Worm (Caenorhabditis elegans) whole organism, L4 larva: Measurements from ENCODE around the gene F37C12.14.

Experiments
- D1046.2 ChIP-seq: fragments of 200-800 bp; sonication (Bioruptor generic); IDR thresholded peaks from 2 replicates; pipeline ENCODE4 v1.3.6; 2022; ENCODE audit warnings: missing genetic modification characterization, missing compliant biosample characterization
- F10B5.3 ChIP-seq: sonication (generic microtip); optimal IDR thresholded peaks from 2 replicates; lab custom pipeline; 2016; ENCODE audit warnings: mild to moderate bottlenecking, missing genetic modification characterization, missing compliant biosample characterization
- F26F4.8 ChIP-seq: fragments of 200-800 bp; sonication (Bioruptor generic); conservative IDR thresholded peaks from 2 replicates; pipeline ENCODE4 v1.3.6; 2022; ENCODE audit warnings: missing genetic modification characterization, missing compliant biosample characterization
- F49E8.2 ChIP-seq: sonication (generic microtip); optimal IDR thresholded peaks from 2 replicates; lab custom pipeline; 2016; ENCODE audit warnings: missing compliant biosample characterization, mild to moderate bottlenecking, missing genetic modification characterization, borderline replicate concordance
- Y48G9A.11 ChIP-seq: fragments of 200-800 bp; sonication (Bioruptor generic); IDR thresholded peaks from 2 replicates; pipeline ENCODE4 v1.3.6; 2022; ENCODE audit warnings: missing genetic modification reagents, missing genetic modification characterization, missing compliant biosample characterization
- ZK337.2 ChIP-seq: fragments of 200-800 bp; sonication (Bioruptor generic); IDR thresholded peaks from 2 replicates; pipeline ENCODE4 v1.3.6; 2022; ENCODE audit warnings: missing genetic modification reagents, missing genetic modification characterization, missing compliant biosample characterization
- attf-4 ChIP-seq: sonication (generic microtip); optimal IDR thresholded peaks from 3 replicates; lab custom pipeline; 2017; ENCODE audit warnings: missing biosample characterization, missing genetic modification characterization
- ceh-32 ChIP-seq: sonication (generic microtip); optimal IDR thresholded peaks from 2 replicates; lab custom pipeline; 2016; ENCODE audit warnings: mild to moderate bottlenecking, missing genetic modification characterization, missing compliant biosample characterization; ENCODE audit not compliant: poor library complexity
- ceh-44 ChIP-seq: fragments of 200-800 bp; sonication (Bioruptor generic); IDR thresholded peaks from 2 replicates; pipeline ENCODE4 v1.3.6; 2022; ENCODE audit warnings: missing genetic modification reagents, missing genetic modification characterization, missing compliant biosample characterization
- ctbp-1 ChIP-seq: fragments of 200-800 bp; sonication (Bioruptor generic); IDR thresholded peaks from 2 replicates; pipeline ENCODE4 v1.3.6; 2022; ENCODE audit warnings: missing genetic modification reagents, missing genetic modification characterization, missing compliant biosample characterization
- daf-12 ChIP-seq: fragments of 150-350 bp; optimal IDR thresholded peaks from 2 replicates; lab custom pipeline; 2014; ENCODE audit warnings: missing biosample characterization, missing genetic modification reagents, missing genetic modification characterization
- daf-16 ChIP-seq, 3 experiments: sonication (generic microtip); optimal IDR thresholded peaks; 2 replicates each; lab custom pipeline; 2016 to 2017; ENCODE audit warnings: missing genetic modification characterization in 3 of 3, missing genetic modification reagents in 3 of 3, mild to moderate bottlenecking in 2 of 3, missing compliant biosample characterization in 2 of 3, missing biosample characterization in 1 of 3, moderate library complexity in 1 of 3
- dmd-9 ChIP-seq: fragments of 200-800 bp; sonication (Bioruptor generic); IDR thresholded peaks from 2 replicates; pipeline ENCODE4 v1.3.6; 2022; ENCODE audit warnings: missing genetic modification reagents, missing genetic modification characterization, missing compliant biosample characterization
- dpl-1 ChIP-seq: fragments of 150-350 bp; optimal IDR thresholded peaks from 2 replicates; lab custom pipeline; 2014; ENCODE audit warnings: missing biosample characterization, missing genetic modification reagents, missing genetic modification characterization
- hlh-11 ChIP-seq: fragments of 200-800 bp; sonication (Bioruptor generic); optimal IDR thresholded peaks from 2 replicates; lab custom pipeline; 2018; ENCODE audit warnings: mild to moderate bottlenecking, missing genetic modification characterization, missing compliant biosample characterization
- hmg-1.1 ChIP-seq: fragments of 200-800 bp; sonication (Bioruptor generic); IDR thresholded peaks from 2 replicates; pipeline ENCODE4 v1.3.6; 2022; ENCODE audit warnings: missing genetic modification reagents, missing genetic modification characterization, missing compliant biosample characterization
- lin-1 ChIP-seq: fragments of 200-800 bp; sonication (Bioruptor generic); IDR thresholded peaks from 2 replicates; pipeline ENCODE4 v1.3.6; 2022; ENCODE audit warnings: missing genetic modification reagents, missing genetic modification characterization, missing compliant biosample characterization
- lin-13 ChIP-seq: fragments of 150-350 bp; optimal IDR thresholded peaks from 2 replicates; lab custom pipeline; 2014; ENCODE audit warnings: missing biosample characterization, missing genetic modification reagents, missing genetic modification characterization
- lin-29 ChIP-seq: fragments of 200-800 bp; sonication (Bioruptor generic); IDR thresholded peaks from 2 replicates; pipeline ENCODE4 v1.3.6; 2022; ENCODE audit warnings: missing genetic modification reagents, missing genetic modification characterization, missing compliant biosample characterization
- lir-3 ChIP-seq: sonication (generic microtip); optimal IDR thresholded peaks from 2 replicates; lab custom pipeline; 2016; ENCODE audit warnings: mild to moderate bottlenecking, missing genetic modification characterization, missing compliant biosample characterization
- mdl-1 ChIP-seq, 2 experiments: fragments of 150-350 bp in 1 of 2; sonication (generic microtip) in 1 of 2; optimal IDR thresholded peaks; 2 replicates each; lab custom pipeline; 2014 to 2017; ENCODE audit warnings: missing biosample characterization in 2 of 2, missing genetic modification characterization in 2 of 2
- mdt-29 ChIP-seq: fragments of 200-800 bp; sonication (Bioruptor generic); IDR thresholded peaks from 2 replicates; pipeline ENCODE4 v1.3.6; 2022; ENCODE audit warnings: missing genetic modification reagents, missing genetic modification characterization, missing compliant biosample characterization
- mep-1 ChIP-seq: fragments of 150-350 bp; sonication (generic microtip); optimal IDR thresholded peaks from 3 replicates; lab custom pipeline; 2014; ENCODE audit warnings: missing biosample characterization, missing genetic modification characterization
- mes-2 ChIP-seq: sonication (generic microtip); optimal IDR thresholded peaks from 2 replicates; lab custom pipeline; 2016; ENCODE audit warnings: missing genotype, mild to moderate bottlenecking, missing genetic modification characterization, missing compliant biosample characterization; ENCODE audit not compliant: poor library complexity, severe bottlenecking
- nhr-237 ChIP-seq: sonication (generic microtip); optimal IDR thresholded peaks from 2 replicates; lab custom pipeline; 2017; ENCODE audit warnings: missing biosample characterization, missing genetic modification characterization
- nhr-6 ChIP-seq: fragments of 150-350 bp; optimal IDR thresholded peaks from 2 replicates; lab custom pipeline; 2014; ENCODE audit warnings: missing biosample characterization, missing genetic modification characterization
- nhr-77 ChIP-seq: fragments of 150-350 bp; optimal IDR thresholded peaks from 2 replicates; lab custom pipeline; 2014; ENCODE audit warnings: missing biosample characterization, missing genetic modification characterization
- php-3 ChIP-seq: fragments of 200-800 bp; sonication (Bioruptor generic); IDR thresholded peaks from 2 replicates; pipeline ENCODE4 v1.3.6; 2022; ENCODE audit warnings: missing genetic modification reagents, missing genetic modification characterization, missing compliant biosample characterization
- pqm-1 ChIP-seq: sonication (generic microtip); optimal IDR thresholded peaks from 2 replicates; lab custom pipeline; 2017; ENCODE audit warnings: missing biosample characterization, missing genetic modification characterization
- rbr-2 ChIP-seq: sonication (generic microtip); optimal IDR thresholded peaks from 2 replicates; lab custom pipeline; 2016; ENCODE audit warnings: missing genotype, missing genetic modification characterization, missing compliant biosample characterization
- set-16 ChIP-seq: fragments of 200-800 bp; sonication (Bioruptor generic); IDR thresholded peaks from 2 replicates; pipeline ENCODE4 v1.3.6; 2022; ENCODE audit warnings: missing genetic modification reagents, missing genetic modification characterization, missing compliant biosample characterization
- skn-1 ChIP-seq: fragments of 150-350 bp; optimal IDR thresholded peaks from 2 replicates; lab custom pipeline; 2014; ENCODE audit warnings: missing biosample characterization, missing genetic modification characterization
- snpc-4 ChIP-seq: fragments of 150-350 bp; optimal IDR thresholded peaks from 2 replicates; lab custom pipeline; 2014; ENCODE audit warnings: missing biosample characterization, missing genetic modification characterization
- spr-3 ChIP-seq: fragments of 200-800 bp; sonication (Bioruptor generic); optimal IDR thresholded peaks from 2 replicates; lab custom pipeline; 2018; ENCODE audit warnings: mild to moderate bottlenecking, missing genetic modification characterization, missing compliant biosample characterization
- tag-97 ChIP-seq: fragments of 200-800 bp; sonication (Bioruptor generic); IDR thresholded peaks from 2 replicates; pipeline ENCODE4 v1.3.6; 2022; ENCODE audit warnings: missing genetic modification characterization, missing compliant biosample characterization
- tra-1 ChIP-seq: fragments of 200-800 bp; sonication (Bioruptor generic); IDR thresholded peaks from 2 replicates; pipeline ENCODE4 v1.3.6; 2022; ENCODE audit warnings: missing genetic modification reagents, missing genetic modification characterization, missing compliant biosample characterization
- zfp-3 ChIP-seq: fragments of 200-800 bp; sonication (Bioruptor generic); conservative IDR thresholded peaks from 2 replicates; pipeline ENCODE4 v1.3.6; 2022; ENCODE audit warnings: missing genetic modification reagents, missing genetic modification characterization, missing compliant biosample characterization
- ztf-7 ChIP-seq: fragments of 150-350 bp; optimal IDR thresholded peaks from 2 replicates; lab custom pipeline; 2014; ENCODE audit warnings: missing biosample characterization, missing genetic modification characterization

The F37C12.14 gene

DNA sequence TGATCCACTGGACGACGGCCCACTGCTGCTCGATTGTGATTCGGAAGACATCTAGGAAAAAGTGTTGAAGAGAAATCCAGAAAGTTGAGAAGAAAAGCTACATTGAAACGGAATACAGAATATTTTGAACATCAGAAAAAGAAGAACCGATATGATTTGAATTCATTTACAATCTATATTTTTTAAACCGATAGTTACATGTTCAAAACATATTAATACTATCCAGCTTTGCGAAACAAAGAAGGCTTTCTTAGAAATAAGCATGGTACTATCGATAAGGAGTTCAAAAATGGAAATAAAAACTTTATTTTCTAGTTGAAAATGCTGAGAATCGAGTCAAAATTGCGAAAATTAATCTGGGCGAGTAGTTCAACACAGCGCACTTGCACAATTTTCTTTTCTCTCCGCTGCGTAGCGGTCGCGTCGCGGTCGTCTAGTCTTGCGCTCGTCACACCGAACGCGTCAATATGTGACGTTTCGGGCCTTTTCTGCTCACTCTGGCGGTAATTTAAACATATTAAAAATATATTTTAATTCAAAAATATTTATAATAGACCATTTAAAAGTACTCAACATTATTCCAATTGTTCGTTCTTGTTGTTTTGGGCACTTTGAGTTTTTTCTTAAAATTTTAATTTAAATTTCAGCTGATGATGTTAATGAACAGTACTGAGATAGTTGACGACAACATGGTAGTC, 23.2 kb downstream of the F37C12.14 start, which contains the start of the genes syf-2 and K04G7.1 (continued):
- no peak for TF ChIP-seq snpc-4 (tag; lab: Kevin White, UChicago)
- no peak for TF ChIP-seq skn-1 (tag; lab: Kevin White, UChicago)
- TF ChIP-seq ceh-44 (GFP tag; lab: Robert Waterston, UW) = no peak
- TF ChIP-seq lin-13 (GFP tag; lab: Kevin White, UChicago) = peak; percentile 98
- TF ChIP-seq mes-2 (tag; lab: Kevin White, UChicago) = peak; percentile 91
- 0 out of 2 replicates have a peak, but pooled peaks have one; percentile 37 for TF ChIP-seq Y48G9A.11
- TF ChIP-seq daf-16 (GFP tag; optimal IDR thresholded peaks at IDR 0.05; lab: Kevin White, UChicago) = peak; percentile 14 to 26
- peak; percentile 65 for TF ChIP-seq daf-16 (tag; optimal IDR thresholded peaks at IDR 0.05; lab: Kevin White, UChicago)
- TF ChIP-seq php-3 = no peak
- TF ChIP-seq attf-4 (tag; lab: Kevin White, UChicago) = no peak
- TF ChIP-seq lir-3 = no peak
- no peak for TF ChIP-seq pqm-1 (tag; lab: Kevin White, UChicago)
- TF ChIP-seq F49E8.2 (tag; lab: Kevin White, UChicago) = peak; percentile 6
- 0 out of 2 replicates have a peak, but pooled peaks have one; percentile 57 for TF ChIP-seq tra-1 (GFP tag; lab: Robert Waterston, UW)
- TF ChIP-seq nhr-6 (tag; lab: Kevin White, UChicago) = peak; percentile 78
- peak; percentile 95 for TF ChIP-seq dpl-1 (GFP tag; lab: Kevin White, UChicago)
- peak; percentile 91 for TF ChIP-seq hlh-11 (tag; lab: Kevin White, UChicago)
- peak; percentile 35; the same call in 1 of the 2 replicates for TF ChIP-seq D1046.2 (GFP tag; lab: Robert Waterston, UW)
- no peak for TF ChIP-seq ZK337.2 (GFP tag; lab: Robert Waterston, UW)
- no peak for TF ChIP-seq F26F4.8 (GFP tag; lab: Robert Waterston, UW)
- peak; percentile 17 for TF ChIP-seq ztf-7 (tag; lab: Kevin White, UChicago)
- TF ChIP-seq ceh-32 (tag; lab: Kevin White, UChicago) = no peak
- no peak for TF ChIP-seq F10B5.3
- peak; percentile 92 for TF ChIP-seq nhr-77
- TF ChIP-seq mdl-1 (tag; optimal IDR thresholded peaks at IDR 0.05; lab: Kevin White, UChicago) = peak in 1 of 2 experiments; percentile 48
- TF ChIP-seq tag-97 = no peak
- peak; percentile 87 for TF ChIP-seq rbr-2
- peak; percentile 77 for TF ChIP-seq dmd-9 (GFP tag; lab: Robert Waterston, UW)
- TF ChIP-seq zfp-3 (GFP tag; lab: Robert Waterston, UW) = peak; percentile 81
- no peak for TF ChIP-seq spr-3 (GFP tag; lab: Kevin White, UChicago)
- peak; percentile 45; the same call in 1 of the 2 replicates for TF ChIP-seq mdt-29 (GFP tag; lab: Robert Waterston, UW)
- TF ChIP-seq daf-12 (tag; lab: Kevin White, UChicago) = no peak
- TF ChIP-seq mep-1 (tag; lab: Kevin White, UChicago) = peak; percentile 96
- TF ChIP-seq hmg-1.1 (GFP tag; lab: Robert Waterston, UW) = peak; percentile 83
- peak; percentile 53; the same call in 1 of the 2 replicates for TF ChIP-seq ctbp-1 (GFP tag; lab: Robert Waterston, UW)
- peak; percentile 27; the same call in 1 of the 2 replicates for TF ChIP-seq set-16

DNA sequence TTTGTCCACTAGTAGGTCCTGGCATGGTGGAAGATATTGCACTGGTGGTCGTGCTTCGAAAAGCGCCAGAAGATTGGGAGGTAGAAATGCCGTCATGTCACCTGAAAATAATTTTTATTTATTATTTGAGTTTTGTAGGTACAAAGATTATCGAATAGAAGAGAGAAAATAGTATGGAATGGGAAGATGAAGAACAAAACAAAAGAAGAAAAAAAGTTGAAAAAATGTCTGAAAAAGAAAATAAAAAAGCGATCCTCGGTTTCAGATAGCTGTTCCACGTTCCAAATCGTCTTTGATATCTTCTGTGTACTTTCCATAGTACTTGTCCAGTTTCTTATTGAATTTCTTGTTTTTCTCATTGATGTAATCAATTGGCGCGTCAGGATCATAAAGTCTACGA, 24.3 kb downstream of the F37C12.14 start, which contains the start of gene rnp-7:
rnp-7 (minus strand) TSS at position 101 of the 400 bp plus-strand sequence.
- TF ChIP-seq mdl-1 (tag; optimal IDR thresholded peaks at IDR 0.05; lab: Kevin White, UChicago) = no peak
- TF ChIP-seq hlh-11 (tag; lab: Kevin White, UChicago) = no peak
- TF ChIP-seq lin-1 (GFP tag; lab: Robert Waterston, UW) = no peak
- TF ChIP-seq F10B5.3 = no peak
- no peak for TF ChIP-seq Y48G9A.11
- no peak for TF ChIP-seq lin-29 (GFP tag; lab: Robert Waterston, UW)
- TF ChIP-seq nhr-237 = no peak
